Worm (Caenorhabditis elegans) whole organism, dauer: ENCODE results near the gene oac-10.

Experiments used
- unc-62 ChIP-seq: sonication (generic microtip); optimal IDR thresholded peaks from 2 replicates; lab custom pipeline; 2017; ENCODE audit warnings: missing biosample characterization, missing genetic modification reagents, missing genetic modification characterization

oac-10 gene

ce11 chrII:3869601-3870000 is at the start of gene oac-10:
Gene oac-10 (plus strand): TSS chrII:3869901.
- no peak for TF ChIP-seq unc-62 (GFP tag; lab: Kevin White, UChicago)

ce11 chrII:3821248-3821647 is 48.5 kb upstream of the oac-10 start, which contains the start of gene F54D10.7:
Gene F54D10.7 (minus strand): TSS chrII:3821296.
- TF ChIP-seq unc-62 (GFP tag; lab: Kevin White, UChicago) = no peak

- TF ChIP-seq unc-62 (GFP tag; lab: Kevin White, UChicago) = no peak
Observed at ce11 chrII:3823855-3824254, 45.8 kb upstream of the oac-10 start, which contains the start of gene skr-15. Gene skr-15 (plus strand): TSS chrII:3824155.

- no peak for TF ChIP-seq unc-62 (GFP tag; lab: Kevin White, UChicago)
Observed at ce11 chrII:3827801-3828200, 41.9 kb upstream of the oac-10 start, which contains the start of gene F54D10.8. Gene F54D10.8 (minus strand): TSS chrII:3827901.

ce11 chrII:3829623-3830022 is 40.1 kb upstream of the oac-10 start:
- TF ChIP-seq unc-62 (GFP tag; lab: Kevin White, UChicago) = no peak

- no peak for TF ChIP-seq unc-62 (GFP tag; lab: Kevin White, UChicago)
Observed at ce11 chrII:3832383-3832782, 37.3 kb upstream of the oac-10 start, which contains the start of gene F54D10.9. Gene F54D10.9 (minus strand): TSS chrII:3832483.

- TF ChIP-seq unc-62 (GFP tag; lab: Kevin White, UChicago) = no peak
Observed at ce11 chrII:3835915-3836314, 33.8 kb upstream of the oac-10 start, which contains the start of gene oac-4. Gene oac-4 (minus strand): TSS chrII:3836015.

- TF ChIP-seq unc-62 (GFP tag; lab: Kevin White, UChicago) = no peak
Observed at ce11 chrII:3839562-3839961, 30.1 kb upstream of the oac-10 start, which contains the start of gene C17A2.4. Gene C17A2.4 (plus strand): TSS chrII:3839862.

ce11 chrII:3843305-3843704 is 26.4 kb upstream of the oac-10 start, which contains the start of the genes C17A2.7 and C17A2.3:
Gene C17A2.7 (minus strand): TSS chrII:3843405.
Gene C17A2.3 (plus strand): TSS chrII:3843609.
- no peak for TF ChIP-seq unc-62 (GFP tag; lab: Kevin White, UChicago)

ce11 chrII:3846028-3846427 is 23.7 kb upstream of the oac-10 start, which contains the start of gene C17A2.2:
Gene C17A2.2 (plus strand): TSS chrII:3846328.
- TF ChIP-seq unc-62 (GFP tag; lab: Kevin White, UChicago) = no peak

ce11 chrII:3850655-3851054 is 19.0 kb upstream of the oac-10 start, which contains the start of gene nhr-72:
Gene nhr-72 (minus strand): TSS chrII:3850755.
- no peak for TF ChIP-seq unc-62 (GFP tag; lab: Kevin White, UChicago)

- no peak for TF ChIP-seq unc-62 (GFP tag; lab: Kevin White, UChicago)
Observed at ce11 chrII:3852654-3853053, 17.0 kb upstream of the oac-10 start, which contains the start of gene nhr-257. Gene nhr-257 (plus strand): TSS chrII:3852954.

- TF ChIP-seq unc-62 (GFP tag; lab: Kevin White, UChicago) = no peak
Observed at ce11 chrII:3860826-3861225, 8.9 kb upstream of the oac-10 start, which contains the start of gene oac-11. Gene oac-11 (minus strand): TSS chrII:3860926.

ce11 chrII:3862053-3862452 is 7.6 kb upstream of the oac-10 start:
- TF ChIP-seq unc-62 (GFP tag; lab: Kevin White, UChicago) = no peak

- TF ChIP-seq unc-62 (GFP tag; lab: Kevin White, UChicago) = no peak
Observed at ce11 chrII:3864652-3865051, 5.0 kb upstream of the oac-10 start, which contains the start of gene nhr-261. Gene nhr-261 (minus strand): TSS chrII:3864752.

ce11 chrII:3877127-3877526 is 7.4 kb downstream of the oac-10 start, which contains the start of gene nep-3:
Gene nep-3 (minus strand): TSS chrII:3877227.
- TF ChIP-seq unc-62 (GFP tag; lab: Kevin White, UChicago) = no peak

ce11 chrII:3877874-3878273 is 8.2 kb downstream of the oac-10 start, which contains the start of gene sdz-7:
Gene sdz-7 (minus strand): TSS chrII:3877974.
- no peak for TF ChIP-seq unc-62 (GFP tag; lab: Kevin White, UChicago)
